Fruit fly (Drosophila melanogaster) whole organism, embryonic: ENCODE measurements around the gene CG5080.

Source experiments
- Abd-B ChIP-seq: fragments of 200-800 bp; sonication (Bioruptor generic); optimal IDR thresholded peaks from 2 replicates; lab custom pipeline; 2018; ENCODE audit warnings: missing biosample characterization, mild to moderate bottlenecking, missing genetic modification characterization, moderate library complexity
- Awh ChIP-seq: fragments of 200-800 bp; sonication (Bioruptor generic); IDR thresholded peaks from 2 replicates; pipeline ENCODE4, ENCODE4 v1.3.6; 2022; ENCODE audit warnings: missing biosample characterization, missing genetic modification characterization
- B-H1 ChIP-seq: fragments of 200-800 bp; sonication (Bioruptor generic); IDR thresholded peaks from 3 replicates; pipeline ENCODE4 v1.3.6; 2022; ENCODE audit warnings: missing biosample characterization, missing genetic modification characterization
- CG10565 ChIP-seq: fragments of 200-800 bp; sonication (Bioruptor generic); optimal IDR thresholded peaks from 3 replicates; lab custom pipeline; 2016; ENCODE audit warnings: missing biosample characterization, mild to moderate bottlenecking, missing genetic modification characterization
- CG10979 ChIP-seq: fragments of 200-800 bp; sonication (Bioruptor generic); optimal IDR thresholded peaks from 2 replicates; lab custom pipeline; 2018; ENCODE audit warnings: missing biosample characterization, mild to moderate bottlenecking, missing genetic modification characterization, moderate library complexity
- CG11085 ChIP-seq: fragments of 200-800 bp; sonication (Bioruptor generic); IDR thresholded peaks from 2 replicates; pipeline ENCODE4 v1.3.6; 2022; ENCODE audit warnings: missing biosample characterization, missing genetic modification characterization
- CG12236 ChIP-seq: fragments of 200-800 bp; sonication (Bioruptor generic); optimal IDR thresholded peaks from 2 replicates; lab custom pipeline; 2016; ENCODE audit warnings: missing biosample characterization, missing genetic modification characterization
- CG13624 ChIP-seq: fragments of 200-800 bp; sonication (Bioruptor generic); optimal IDR thresholded peaks from 2 replicates; lab custom pipeline; 2016; ENCODE audit warnings: missing biosample characterization, missing genetic modification characterization
- CG13894 ChIP-seq: fragments of 200-800 bp; sonication (Bioruptor generic); optimal IDR thresholded peaks from 3 replicates; lab custom pipeline; 2018; ENCODE audit warnings: missing biosample characterization, mild to moderate bottlenecking, missing genetic modification characterization, moderate library complexity
- CG15269 ChIP-seq: fragments of 200-800 bp; sonication (Bioruptor generic); optimal IDR thresholded peaks from 2 replicates; lab custom pipeline; 2018; ENCODE audit warnings: missing biosample characterization, mild to moderate bottlenecking, missing genetic modification characterization, moderate library complexity
- CG16779 ChIP-seq: fragments of 200-800 bp; sonication (Bioruptor generic); IDR thresholded peaks from 2 replicates; pipeline ENCODE4 v1.3.6; 2022; ENCODE audit warnings: missing biosample characterization, missing genetic modification characterization
- CG17361 ChIP-seq: fragments of 200-800 bp; sonication (Bioruptor generic); IDR thresholded peaks from 3 replicates; pipeline ENCODE4 v1.3.6; 2022; ENCODE audit warnings: missing biosample characterization, missing genetic modification characterization
- CG2875 ChIP-seq: fragments of 200-800 bp; sonication (Bioruptor generic); optimal IDR thresholded peaks from 2 replicates; lab custom pipeline; 2017; ENCODE audit warnings: missing biosample characterization, mild to moderate bottlenecking, missing genetic modification characterization, missing genetic modification reagents
- CG31365 ChIP-seq: fragments of 200-800 bp; sonication (Bioruptor generic); optimal IDR thresholded peaks from 2 replicates; lab custom pipeline; 2018; ENCODE audit warnings: missing biosample characterization, mild to moderate bottlenecking, missing genetic modification characterization
- CG31388 ChIP-seq: fragments of 200-800 bp; sonication (Bioruptor generic); optimal IDR thresholded peaks from 2 replicates; lab custom pipeline; 2016; ENCODE audit warnings: missing biosample characterization, missing genetic modification characterization
- CG3995 ChIP-seq: fragments of 200-800 bp; sonication (Bioruptor generic); optimal IDR thresholded peaks from 3 replicates; lab custom pipeline; 2016; ENCODE audit warnings: missing biosample characterization, missing genetic modification characterization
- CG43689 ChIP-seq: fragments of 200-800 bp; sonication (Bioruptor generic); IDR thresholded peaks from 2 replicates; pipeline ENCODE4 v1.3.6; 2022; ENCODE audit warnings: missing biosample characterization, missing genetic modification characterization
- CG4404 ChIP-seq: fragments of 200-800 bp; sonication (Bioruptor generic); IDR thresholded peaks from 2 replicates; pipeline ENCODE4 v1.3.6; 2022; ENCODE audit warnings: missing biosample characterization, missing genetic modification characterization
- CG4707 ChIP-seq: fragments of 200-800 bp; sonication (Bioruptor generic); optimal IDR thresholded peaks from 2 replicates; lab custom pipeline; 2018; ENCODE audit warnings: missing biosample characterization, mild to moderate bottlenecking, missing genetic modification characterization, moderate library complexity
- CG4854 ChIP-seq: fragments of 200-800 bp; sonication (Bioruptor generic); optimal IDR thresholded peaks from 2 replicates; lab custom pipeline; 2016; ENCODE audit warnings: missing biosample characterization, missing genetic modification characterization, inconsistent platforms
- CG6254 ChIP-seq: fragments of 200-800 bp; sonication (Bioruptor generic); optimal IDR thresholded peaks from 3 replicates; lab custom pipeline; 2017; ENCODE audit warnings: mild to moderate bottlenecking, missing biosample characterization, missing genetic modification reagents, missing genetic modification characterization
- CG8089 ChIP-seq: fragments of 200-800 bp; sonication (Bioruptor generic); optimal IDR thresholded peaks from 3 replicates; lab custom pipeline; 2016; ENCODE audit warnings: missing biosample characterization, missing genetic modification characterization
- CG8944 ChIP-seq: fragments of 200-800 bp; sonication (Bioruptor generic); optimal IDR thresholded peaks from 3 replicates; lab custom pipeline; 2016; ENCODE audit warnings: missing biosample characterization, missing genetic modification characterization
- Chrac-16 ChIP-seq: fragments of 200-800 bp; sonication (Bioruptor generic); optimal IDR thresholded peaks from 3 replicates; lab custom pipeline; 2016; ENCODE audit warnings: missing biosample characterization, missing genetic modification characterization
- CrebB ChIP-seq: fragments of 200-800 bp; sonication (Bioruptor generic); optimal IDR thresholded peaks from 3 replicates; lab custom pipeline; 2018; ENCODE audit warnings: missing biosample characterization, mild to moderate bottlenecking, missing genetic modification characterization
- Fer3 ChIP-seq: fragments of 200-800 bp; sonication (Bioruptor generic); optimal IDR thresholded peaks from 2 replicates; lab custom pipeline; 2018; ENCODE audit warnings: missing biosample characterization, mild to moderate bottlenecking, missing genetic modification characterization, moderate library complexity
- H15 ChIP-seq: fragments of 200-800 bp; sonication (Bioruptor generic); IDR thresholded peaks from 3 replicates; pipeline ENCODE4 v1.3.6; 2022; ENCODE audit warnings: missing biosample characterization, missing genetic modification characterization
- HmgD ChIP-seq: fragments of 200-800 bp; sonication (Bioruptor generic); optimal IDR thresholded peaks from 3 replicates; lab custom pipeline; 2016; ENCODE audit warnings: missing biosample characterization, missing genetic modification characterization
- Lim3 ChIP-seq: fragments of 200-800 bp; sonication (Bioruptor generic); IDR thresholded peaks from 2 replicates; pipeline ENCODE4 v1.3.6; 2022; ENCODE audit warnings: missing biosample characterization, missing genetic modification characterization
- Lpt ChIP-seq: fragments of >200 bp; optimal IDR thresholded peaks from 2 replicates; lab custom pipeline; 2018; ENCODE audit warnings: missing biosample characterization, missing genetic modification characterization
- MESR4 ChIP-seq: fragments of 200-800 bp; sonication (Bioruptor generic); optimal IDR thresholded peaks from 2 replicates; lab custom pipeline; 2018; ENCODE audit warnings: missing biosample characterization, mild to moderate bottlenecking, missing genetic modification characterization, moderate library complexity
- Mad ChIP-seq: fragments of 200-800 bp; sonication (Bioruptor generic); optimal IDR thresholded peaks from 2 replicates; lab custom pipeline; 2016; ENCODE audit warnings: missing biosample characterization, missing genetic modification characterization
- NC2α ChIP-seq: fragments of 200-800 bp; sonication (Bioruptor generic); optimal IDR thresholded peaks from 2 replicates; lab custom pipeline; 2016; ENCODE audit warnings: missing biosample characterization, missing genetic modification characterization
- NK7.1 ChIP-seq: fragments of 200-800 bp; sonication (Bioruptor generic); optimal IDR thresholded peaks from 3 replicates; lab custom pipeline; 2016; ENCODE audit warnings: missing biosample characterization, missing genetic modification characterization
- Scr ChIP-seq: fragments of 200-800 bp; sonication (Bioruptor generic); IDR thresholded peaks from 2 replicates; pipeline ENCODE4 v1.3.6; 2022; ENCODE audit warnings: missing biosample characterization, missing genetic modification characterization; ENCODE audit not compliant: partially characterized antibody
- Ssrp ChIP-seq: fragments of 200-800 bp; sonication (Bioruptor generic); optimal IDR thresholded peaks from 2 replicates; lab custom pipeline; 2018; ENCODE audit warnings: missing biosample characterization, mild to moderate bottlenecking, missing genetic modification characterization, moderate library complexity
- Stat92E ChIP-seq, 3 experiments: fragments of >200 bp in 2 of 3; fragments of 200-800 bp in 1 of 3; sonication (Bioruptor generic) in 1 of 3; optimal IDR thresholded peaks; 2 replicates each; lab custom pipeline; 2017 to 2019; ENCODE audit warnings: missing biosample characterization in 3 of 3, missing genetic modification characterization in 3 of 3, mild to moderate bottlenecking in 1 of 3, moderate library complexity in 1 of 3
- ash1 ChIP-seq: fragments of 200-800 bp; sonication (Bioruptor generic); optimal IDR thresholded peaks from 2 replicates; lab custom pipeline; 2018; ENCODE audit warnings: missing biosample characterization, mild to moderate bottlenecking, missing genetic modification characterization
- br ChIP-seq: fragments of >200 bp; optimal IDR thresholded peaks from 2 replicates; lab custom pipeline; 2017
- crp ChIP-seq, 2 experiments: fragments of 200-800 bp; sonication (Bioruptor generic); optimal IDR thresholded peaks; 2 replicates in 1 of 2; 3 replicates in 1 of 2; lab custom pipeline; 2017; ENCODE audit warnings: missing biosample characterization in 2 of 2, missing genetic modification characterization in 2 of 2, mild to moderate bottlenecking in 1 of 2, moderate library complexity in 1 of 2
- disco-r ChIP-seq: fragments of 200-800 bp; sonication (Bioruptor generic); optimal IDR thresholded peaks from 2 replicates; lab custom pipeline; 2016; ENCODE audit warnings: missing biosample characterization, missing genetic modification characterization
- ftz-f1 ChIP-seq: fragments of 200-800 bp; sonication (Bioruptor generic); optimal IDR thresholded peaks from 2 replicates; lab custom pipeline; 2016; ENCODE audit warnings: missing biosample characterization, missing genetic modification characterization
- gt ChIP-seq: fragments of 200-800 bp; sonication (Bioruptor generic); IDR thresholded peaks from 2 replicates; pipeline ENCODE4 v1.3.6; 2022; ENCODE audit warnings: missing biosample characterization, missing genetic modification characterization
- jigr1 ChIP-seq: fragments of 200-800 bp; sonication (Bioruptor generic); IDR thresholded peaks from 3 replicates; pipeline ENCODE4 v1.3.6; 2022; ENCODE audit warnings: missing biosample characterization, missing genetic modification characterization
- lov ChIP-seq, 2 experiments: fragments of 200-800 bp in 1 of 2; fragments of >200 bp in 1 of 2; sonication (Bioruptor generic) in 1 of 2; IDR thresholded peaks in 1 of 2; optimal IDR thresholded peaks in 1 of 2; 2 replicates in 1 of 2; 3 replicates in 1 of 2; pipeline versions ENCODE4 v1.3.6 to Lab custom; 2017 to 2022; ENCODE audit warnings: missing biosample characterization in 1 of 2, missing genetic modification characterization in 1 of 2
- org-1 ChIP-seq: fragments of 200-800 bp; sonication (Bioruptor generic); optimal IDR thresholded peaks from 2 replicates; lab custom pipeline; 2017; ENCODE audit warnings: missing biosample characterization, missing genetic modification characterization
- pho ChIP-seq: fragments of 200-800 bp; sonication (Bioruptor generic); optimal IDR thresholded peaks from 2 replicates; lab custom pipeline; 2016; ENCODE audit warnings: missing biosample characterization, missing genetic modification characterization
- psq ChIP-seq: fragments of 200-800 bp; sonication (Bioruptor generic); optimal IDR thresholded peaks from 2 replicates; lab custom pipeline; 2017; ENCODE audit warnings: missing biosample characterization, missing genetic modification characterization
- rib ChIP-seq: fragments of 200-800 bp; sonication (Bioruptor generic); IDR thresholded peaks from 2 replicates; pipeline ENCODE4 v1.3.6; 2022; ENCODE audit warnings: missing biosample characterization, missing genetic modification characterization
- vfl ChIP-seq: fragments of 200-800 bp; sonication (Bioruptor generic); optimal IDR thresholded peaks from 2 replicates; lab custom pipeline; 2016; ENCODE audit warnings: missing biosample characterization, missing genetic modification characterization
- z ChIP-seq: fragments of 200-800 bp; sonication (Bioruptor generic); IDR thresholded peaks from 3 replicates; pipeline ENCODE4 v1.3.6; 2022; ENCODE audit warnings: missing biosample characterization, missing genetic modification characterization

The CG5080 gene

dm6 chr2L:1172704-1173107 lies 9.0 kb upstream of the CG5080 start, which contains the start of the genes Charon and CG4887 (continued):
- TF ChIP-seq CG31365 (tag; lab: Kevin White, UChicago) (no peak), CG2875 (GFP tag; lab: Kevin White, UChicago) (no peak), CG43689 (GFP tag; lab: Robert Waterston, UW) (no peak), CG13624 (GFP tag; lab: Kevin White, UChicago) (peak; percentile 82), CG15269 (tag; lab: Kevin White, UChicago) (no peak), CG4854 (GFP tag; lab: Kevin White, UChicago) (peak; percentile 74), MESR4 (GFP tag; lab: Kevin White, UChicago) (no peak), CG8944 (peak; percentile 85), Lim3 (no peak), CG11085 (GFP tag; lab: Robert Waterston, UW) (peak; percentile 74), Ssrp (tag; lab: Kevin White, UChicago) (peak; percentile 80), Chrac-16 (GFP tag; lab: Kevin White, UChicago) (peak; percentile 89), ash1 (GFP tag; lab: Kevin White, UChicago) (no peak), disco-r (GFP tag; lab: Kevin White, UChicago) (peak; percentile 48), NC2α (peak; percentile 59), H15 (GFP tag; lab: Robert Waterston, UW) (peak; percentile 72; the same call in 1 of the 3 replicates), CG16779 (GFP tag; lab: Robert Waterston, UW) (no peak), jigr1 (no peak), crp (GFP tag; optimal IDR thresholded peaks at IDR 0.05; lab: Kevin White, UChicago) (peak in 1 of 2 experiments; percentile 52), gt (peak; percentile 49; the same call in 1 of the 2 replicates), Fer3 (tag; lab: Kevin White, UChicago) (peak; percentile 82), psq (peak; percentile 23), CG4404 (GFP tag; lab: Robert Waterston, UW) (peak; percentile 82), z (no peak), pho (GFP tag; lab: Kevin White, UChicago) (peak; percentile 89), B-H1 (peak; percentile 35; the same call in 1 of the 3 replicates), br (lab: Kevin White, UChicago) (no peak), CG4707 (GFP tag; lab: Kevin White, UChicago) (no peak), lov (optimal IDR thresholded peaks at IDR 0.05; lab: Kevin White, UChicago) (no peak), lov (GFP tag; IDR thresholded peaks at IDR 0.05; lab: Robert Waterston, UW) (peak; percentile 49; the same call in 1 of the 3 replicates), CG3995 (GFP tag; lab: Kevin White, UChicago) (peak; percentile 61), Mad (GFP tag; lab: Kevin White, UChicago) (peak; percentile 87), org-1 (GFP tag; lab: Kevin White, UChicago) (peak; percentile 51), CG10979 (tag; lab: Kevin White, UChicago) (peak; percentile 71), CrebB (tag; lab: Kevin White, UChicago) (peak; percentile 52), CG31388 (GFP tag; lab: Kevin White, UChicago) (peak; percentile 57), CG6254 (GFP tag; lab: Kevin White, UChicago) (no peak), CG17361 (GFP tag; lab: Robert Waterston, UW) (no peak; the same call in 2 of the 3 replicates), rib (GFP tag; lab: Robert Waterston, UW) (peak; percentile 66), CG12236 (GFP tag; lab: Kevin White, UChicago) (peak; percentile 40), Stat92E (GFP tag; optimal IDR thresholded peaks at IDR 0.05; lab: Kevin White, UChicago) (peak in 1 of 3 experiments; percentile 15), CG13894 (tag; lab: Kevin White, UChicago) (peak; percentile 86), Lpt (GFP tag; lab: Kevin White, UChicago) (no peak), CG8089 (peak; percentile 79), Awh (GFP tag; lab: Robert Waterston, UW) (0 out of 2 replicates have a peak, but pooled peaks have one; percentile 19), HmgD (peak; percentile 71), NK7.1 (peak; percentile 45), Scr (peak; percentile 82), vfl (GFP tag; lab: Kevin White, UChicago) (peak; percentile 80), ftz-f1 (GFP tag; lab: Kevin White, UChicago) (peak; percentile 48), CG10565 (no peak), Abd-B (GFP tag; lab: Kevin White, UChicago) (peak; percentile 87)
